Fruit fly (Drosophila melanogaster): Measurements from ENCODE around the gene NELF-B.
A peak's percentile ranks its signal among the peaks of the same experiment; 100 is the strongest.

The NELF-B gene

DNA sequence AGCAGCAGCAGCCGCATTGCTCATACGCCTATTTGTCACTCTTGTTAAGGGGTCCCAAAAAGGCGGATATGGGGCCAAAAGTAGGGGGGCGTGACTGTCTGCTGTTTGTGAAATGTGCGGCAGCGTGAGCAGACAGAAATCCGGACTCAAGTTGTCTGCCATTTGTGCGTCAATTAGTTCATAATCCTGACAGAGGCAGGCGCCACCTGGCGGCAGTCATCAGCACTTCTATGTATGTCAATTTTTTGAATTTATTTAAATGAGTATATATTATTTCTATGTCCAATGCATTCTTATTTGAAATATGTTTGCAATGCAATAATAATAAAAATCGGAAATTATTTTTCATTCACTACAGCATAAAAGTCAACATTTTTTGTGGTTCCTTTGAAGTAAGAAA lies 15.9 kb upstream of the NELF-B start:
- no peak for TF ChIP-seq br (GFP tag; optimal IDR thresholded peaks at IDR 0.05)
- no peak for TF ChIP-seq lola (GFP tag; optimal IDR thresholded peaks at IDR 0.05)
- no peak for TF ChIP-seq Dif (GFP tag; optimal IDR thresholded peaks at IDR 0.05; ENCODE audit: partially characterized antibody)
- no peak for TF ChIP-seq Jra (GFP tag; optimal IDR thresholded peaks at IDR 0.05)
- TF ChIP-seq foxo (GFP tag; optimal IDR thresholded peaks at IDR 0.05), result no peak
- TF ChIP-seq Vsx2 (GFP tag; optimal IDR thresholded peaks at IDR 0.05; ENCODE audit: partially characterized antibody), result no peak
- no peak for TF ChIP-seq Mio (GFP tag; optimal IDR thresholded peaks at IDR 0.05)
- no peak for TF ChIP-seq Myc (optimal IDR thresholded peaks at IDR 0.05)
- no peak for TF ChIP-seq Rel (GFP tag; optimal IDR thresholded peaks at IDR 0.05)
- TF ChIP-seq Rel (tag; optimal IDR thresholded peaks at IDR 0.05), result no peak
- no peak for TF ChIP-seq CG32264 (GFP tag; optimal IDR thresholded peaks at IDR 0.05)
- TF ChIP-seq woc (GFP tag; optimal IDR thresholded peaks at IDR 0.05), result no peak
- TF ChIP-seq Sp1 (GFP tag; optimal IDR thresholded peaks at IDR 0.05), result no peak
- TF ChIP-seq psq (GFP tag; optimal IDR thresholded peaks at IDR 0.05), result no peak
- TF ChIP-seq fru (GFP tag; optimal IDR thresholded peaks at IDR 0.05), result no peak

DNA sequence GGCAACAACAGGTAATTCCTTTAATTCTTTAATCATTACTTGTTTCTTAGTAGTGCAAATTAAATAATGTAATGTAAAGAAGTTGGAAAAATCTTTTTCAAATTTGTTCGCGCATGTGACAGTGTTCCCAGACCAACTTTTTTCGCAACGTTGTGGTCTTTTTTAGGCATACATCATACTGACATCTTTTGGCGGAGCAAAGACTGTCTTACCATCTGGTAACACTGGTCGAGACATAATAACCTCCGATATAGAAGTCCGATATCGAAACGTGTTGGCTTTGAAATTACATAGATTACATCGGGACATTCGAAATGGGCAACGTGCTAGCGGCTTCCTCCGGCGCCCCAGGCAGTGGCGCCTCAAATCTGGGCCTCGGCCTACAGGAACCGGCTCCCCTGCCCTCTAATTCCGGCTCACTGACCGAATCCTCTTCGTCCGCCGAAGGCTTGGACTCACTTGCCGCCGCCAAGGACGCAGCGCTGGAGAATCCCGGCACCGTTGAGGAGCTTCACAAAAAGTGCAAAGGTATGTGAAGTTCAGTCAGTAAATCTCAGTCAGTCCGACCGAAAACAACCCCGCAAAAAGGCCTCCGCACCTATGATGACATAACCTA lies 9.1 kb upstream of the NELF-B start:
- TF ChIP-seq sv (GFP tag; optimal IDR thresholded peaks at IDR 0.05), result no peak
- no peak for TF ChIP-seq Rel (GFP tag; optimal IDR thresholded peaks at IDR 0.05)
- TF ChIP-seq Rel (tag; optimal IDR thresholded peaks at IDR 0.05), result peak; percentile 9

DNA sequence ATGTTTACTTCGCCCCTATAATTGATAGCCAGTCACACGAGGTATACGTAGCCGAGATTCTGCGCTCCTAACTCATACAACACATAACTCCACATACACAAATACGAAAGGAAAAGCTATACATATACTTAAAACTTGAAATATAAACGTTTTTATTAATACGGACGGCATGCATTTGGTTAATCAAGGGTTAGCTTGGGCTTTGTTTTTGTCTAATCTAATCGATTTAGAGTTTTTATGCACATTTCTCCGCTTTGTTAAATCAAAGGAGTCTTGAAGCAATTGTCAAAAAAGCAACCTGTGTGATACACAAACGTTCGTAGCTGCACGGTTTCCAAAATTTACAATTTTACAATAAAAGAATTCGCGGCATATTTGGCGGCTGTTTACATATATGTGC lies 8.4 kb upstream of the NELF-B start, which contains the start of gene Tom40:
TSS of gene Tom40 (plus strand) at position 301 of the 400 bp plus-strand sequence.
- TF ChIP-seq brk (GFP tag; optimal IDR thresholded peaks at IDR 0.05), result no peak
- no peak for TF ChIP-seq pan (optimal IDR thresholded peaks at IDR 0.05)
- TF ChIP-seq dl (GFP tag; optimal IDR thresholded peaks at IDR 0.05; ENCODE audit: insufficient read depth in 1 of 2, partially characterized antibody in 2 of 2), result no peak
- no peak for TF ChIP-seq Jra (GFP tag; optimal IDR thresholded peaks at IDR 0.05)
- no peak for TF ChIP-seq br (GFP tag; optimal IDR thresholded peaks at IDR 0.05)
- no peak for TF ChIP-seq rgr (GFP tag; optimal IDR thresholded peaks at IDR 0.05)

DNA sequence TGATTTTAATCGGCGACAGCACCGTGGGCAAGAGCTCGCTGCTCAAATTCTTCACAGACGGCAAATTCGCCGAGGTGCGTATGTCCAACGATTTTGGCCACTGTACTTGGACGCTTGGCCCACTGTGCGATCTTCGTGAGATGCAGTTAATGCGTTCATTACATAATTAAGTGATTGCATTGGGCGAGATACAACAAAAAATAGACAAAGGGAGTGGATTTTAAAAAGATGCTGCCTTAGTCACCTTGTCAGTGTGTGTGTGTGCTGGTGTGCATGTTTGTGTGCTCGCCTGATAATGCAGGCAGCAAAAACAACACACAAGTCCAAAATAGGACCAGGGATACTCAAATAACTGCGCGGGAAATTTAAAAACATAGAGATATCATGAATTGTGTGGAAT lies 7.1 kb upstream of the NELF-B start:
- no peak for TF ChIP-seq tai (GFP tag; optimal IDR thresholded peaks at IDR 0.05)
- TF ChIP-seq Hr83 (GFP tag; optimal IDR thresholded peaks at IDR 0.05; ENCODE audit: poor library complexity, severe bottlenecking), result no peak
- TF ChIP-seq lola (GFP tag; optimal IDR thresholded peaks at IDR 0.05), result no peak
- no peak for TF ChIP-seq HLH106 (tag; optimal IDR thresholded peaks at IDR 0.05)
- no peak for TF ChIP-seq dl (GFP tag; optimal IDR thresholded peaks at IDR 0.05; ENCODE audit: insufficient read depth in 1 of 2, partially characterized antibody in 2 of 2)

DNA sequence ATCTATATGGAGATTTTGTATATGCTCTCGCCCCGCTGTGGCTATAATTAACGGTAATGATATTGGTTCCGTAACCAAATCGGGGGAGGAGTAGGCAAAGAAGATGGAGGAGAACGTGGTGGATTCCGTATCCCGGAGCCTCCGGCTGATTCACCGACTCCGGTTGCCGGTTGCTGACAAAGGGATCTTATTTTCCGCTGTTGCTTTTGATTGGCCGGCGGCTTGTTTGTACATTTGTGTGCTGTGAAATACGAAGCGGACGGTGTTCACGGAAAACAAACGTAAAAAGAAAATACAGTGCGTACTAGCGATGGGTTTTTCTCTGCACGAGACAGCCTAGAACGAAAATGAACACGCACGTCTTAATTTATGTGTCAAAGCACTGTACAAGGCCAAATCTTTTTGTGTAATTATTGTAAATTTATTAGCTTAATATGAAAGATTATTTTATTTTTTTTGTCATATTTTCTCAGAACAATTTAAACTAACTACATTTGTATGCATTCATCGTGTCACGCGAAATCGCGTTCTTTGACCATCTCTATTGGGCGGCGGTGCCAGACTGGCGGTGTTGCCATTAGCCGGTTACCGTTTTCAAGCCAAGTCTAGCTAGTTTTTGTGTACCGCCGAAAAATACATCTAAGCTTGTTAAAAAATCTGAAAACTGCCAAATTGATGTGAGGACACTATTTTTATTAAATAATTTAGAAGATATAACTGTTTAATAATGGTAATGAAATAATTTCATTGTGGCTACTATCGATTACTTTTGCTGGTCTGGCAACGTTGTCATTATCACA lies 6.2 kb upstream of the NELF-B start, which contains the start of the genes Pdp and Rab39:
TSS of gene Pdp (minus strand) at position 521 of the 800 bp plus-strand sequence.
TSS of gene Rab39 (plus strand) at position 793 of the 800 bp plus-strand sequence.
- TF ChIP-seq CG9705 (GFP tag; optimal IDR thresholded peaks at IDR 0.05), result peak; percentile 71
- peak; percentile 67 for TF ChIP-seq sv (GFP tag; optimal IDR thresholded peaks at IDR 0.05)
- TF ChIP-seq Jra (GFP tag; optimal IDR thresholded peaks at IDR 0.05), result peak; percentile 56
- no peak for TF ChIP-seq Dfd (GFP tag; optimal IDR thresholded peaks at IDR 0.05)
- TF ChIP-seq CG32264 (GFP tag; optimal IDR thresholded peaks at IDR 0.05), result no peak
- TF ChIP-seq Rel (GFP tag; optimal IDR thresholded peaks at IDR 0.05), result no peak
- TF ChIP-seq Rel (tag; optimal IDR thresholded peaks at IDR 0.05), result peak; percentile 44
- no peak for TF ChIP-seq brk (GFP tag; optimal IDR thresholded peaks at IDR 0.05)
- peak; percentile 76 for TF ChIP-seq h (GFP tag; optimal IDR thresholded peaks at IDR 0.05)
- peak in 1 of 2 experiments; percentile 81 for TF ChIP-seq foxo (GFP tag; optimal IDR thresholded peaks at IDR 0.05)
- TF ChIP-seq OdsH (GFP tag; optimal IDR thresholded peaks at IDR 0.05), result peak; percentile 65
- no peak for TF ChIP-seq jim (GFP tag; optimal IDR thresholded peaks at IDR 0.05)
- peak; percentile 46 for TF ChIP-seq sage (GFP tag; optimal IDR thresholded peaks at IDR 0.05)
- peak; percentile 84 for TF ChIP-seq woc (GFP tag; optimal IDR thresholded peaks at IDR 0.05)
- no peak for TF ChIP-seq usp (GFP tag; optimal IDR thresholded peaks at IDR 0.05)
- TF ChIP-seq dl (GFP tag; optimal IDR thresholded peaks at IDR 0.05; ENCODE audit: insufficient read depth in 1 of 2, partially characterized antibody in 2 of 2), result no peak
- no peak for TF ChIP-seq Abd-B (GFP tag; optimal IDR thresholded peaks at IDR 0.05)
- no peak for TF ChIP-seq Vsx2 (GFP tag; optimal IDR thresholded peaks at IDR 0.05; ENCODE audit: partially characterized antibody)
- TF ChIP-seq Hr83 (GFP tag; optimal IDR thresholded peaks at IDR 0.05; ENCODE audit: poor library complexity, severe bottlenecking), result peak; percentile 28
- TF ChIP-seq Myc (optimal IDR thresholded peaks at IDR 0.05), result peak; percentile 82
- peak; percentile 10 for TF ChIP-seq GATAd (GFP tag; optimal IDR thresholded peaks at IDR 0.05)
- no peak for TF ChIP-seq Hr78 (GFP tag; optimal IDR thresholded peaks at IDR 0.05)
- TF ChIP-seq N (GFP tag; optimal IDR thresholded peaks at IDR 0.05), result no peak
- no peak for TF ChIP-seq Hnf4 (GFP tag; optimal IDR thresholded peaks at IDR 0.05)
- TF ChIP-seq fru (GFP tag; optimal IDR thresholded peaks at IDR 0.05), result peak; percentile 74
- TF ChIP-seq Mio (GFP tag; optimal IDR thresholded peaks at IDR 0.05), result no peak
- TF ChIP-seq psq (GFP tag; optimal IDR thresholded peaks at IDR 0.05), result peak; percentile 60
- TF ChIP-seq lola (GFP tag; optimal IDR thresholded peaks at IDR 0.05), result no peak
- TF ChIP-seq Dif (GFP tag; optimal IDR thresholded peaks at IDR 0.05; ENCODE audit: partially characterized antibody), result no peak
- peak; percentile 62 for TF ChIP-seq ey (GFP tag; optimal IDR thresholded peaks at IDR 0.05)
- TF ChIP-seq br (GFP tag; optimal IDR thresholded peaks at IDR 0.05), result peak; percentile 69
- TF ChIP-seq CrebA (GFP tag; optimal IDR thresholded peaks at IDR 0.05; ENCODE audit: borderline replicate concordance), result no peak
- peak; percentile 76 for TF ChIP-seq rgr (GFP tag; optimal IDR thresholded peaks at IDR 0.05)
